Worm (Caenorhabditis elegans): ENCODE results near the gene srh-113.

srh-113 gene

DNA sequence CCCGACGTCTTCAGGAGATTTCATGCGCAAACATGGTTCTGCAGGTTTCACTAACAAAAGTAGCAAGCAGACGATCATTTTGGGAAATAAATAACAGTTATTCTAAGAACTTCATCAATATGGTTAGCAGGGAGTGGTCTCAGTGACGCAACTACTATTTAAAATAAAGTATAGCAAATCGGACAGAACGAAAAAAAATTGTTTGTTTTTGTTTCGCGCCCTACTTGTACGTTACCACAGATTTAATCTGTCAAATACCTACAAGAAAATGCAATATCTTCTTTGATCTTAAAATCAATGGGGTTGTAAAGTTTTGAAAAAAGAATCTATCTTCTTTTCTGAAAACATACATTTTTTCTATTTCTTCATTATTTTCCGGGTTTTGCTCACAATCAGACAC lies 13.9 kb upstream of the srh-113 start, which contains the start of gene srz-96:
srz-96 (plus strand) TSS at position 301 of the 400 bp plus-strand sequence.
- TF ChIP-seq elt-3 (tag; optimal IDR thresholded peaks at IDR 0.05), result no peak
- no peak for TF ChIP-seq ztf-4 (tag; optimal IDR thresholded peaks at IDR 0.05)
- no peak for TF ChIP-seq gmeb-1 (tag; optimal IDR thresholded peaks at IDR 0.05)
- no peak for TF ChIP-seq lin-11 (tag; optimal IDR thresholded peaks at IDR 0.05)
- no peak for TF ChIP-seq nhr-77 (tag; optimal IDR thresholded peaks at IDR 0.05)
- no peak for TF ChIP-seq unc-55 (GFP tag; optimal IDR thresholded peaks at IDR 0.05)
- TF ChIP-seq unc-62 (GFP tag; optimal IDR thresholded peaks at IDR 0.05), result no peak
- TF ChIP-seq mdl-1 (tag; optimal IDR thresholded peaks at IDR 0.05), result no peak
- TF ChIP-seq F13H6.1 (tag; optimal IDR thresholded peaks at IDR 0.05), result no peak

ce11 chrV:17201847-17202246 lies 11.0 kb upstream of the srh-113 start, which contains the start of gene Y68A4A.10:
Gene Y68A4A.10 (plus strand): TSS chrV:17202147.
- TF ChIP-seq elt-3 (tag; optimal IDR thresholded peaks at IDR 0.05) (no peak), aly-2 (tag; optimal IDR thresholded peaks at IDR 0.05) (no peak), C34F6.9 (tag; optimal IDR thresholded peaks at IDR 0.05) (no peak)

DNA sequence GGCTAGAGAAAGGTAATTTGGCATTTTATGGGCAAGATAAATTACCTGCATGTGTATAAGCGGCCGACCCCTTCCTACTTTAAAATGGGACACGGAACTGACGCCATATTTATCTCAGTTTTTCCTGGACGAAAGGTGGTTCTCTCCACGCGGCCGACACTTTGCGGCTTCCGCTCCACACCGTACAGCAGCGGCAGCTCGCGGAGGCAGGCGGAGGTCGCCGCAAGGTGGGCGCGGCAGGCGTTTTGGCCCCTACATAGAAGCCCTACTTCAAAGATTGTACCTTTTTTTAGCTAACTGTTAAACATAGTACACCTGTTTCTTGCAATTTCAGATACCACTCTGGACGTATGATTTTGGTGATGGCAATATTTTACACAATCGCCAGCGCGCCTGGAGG lies 6.4 kb upstream of the srh-113 start:
- TF ChIP-seq nhr-12 (tag; optimal IDR thresholded peaks at IDR 0.05), result no peak
- TF ChIP-seq mdl-1 (tag; optimal IDR thresholded peaks at IDR 0.05), result no peak
- TF ChIP-seq mbf-1 (tag; optimal IDR thresholded peaks at IDR 0.05), result no peak

- no peak for TF ChIP-seq ama-1 (optimal IDR thresholded peaks at IDR 0.05)
- no peak for TF ChIP-seq ztf-1 (GFP tag; conservative IDR thresholded peaks at IDR 0.05)
- no peak for TF ChIP-seq zag-1 (tag; optimal IDR thresholded peaks at IDR 0.05)
- no peak for TF ChIP-seq sma-3 (GFP tag; optimal IDR thresholded peaks at IDR 0.05)
- no peak for TF ChIP-seq egl-27 (tag; optimal IDR thresholded peaks at IDR 0.05)
- no peak for TF ChIP-seq mdl-1 (tag; optimal IDR thresholded peaks at IDR 0.05)
- TF ChIP-seq nhr-23 (tag; optimal IDR thresholded peaks at IDR 0.05), result no peak
- TF ChIP-seq Y55F3AM.14 (GFP tag; optimal IDR thresholded peaks at IDR 0.05), result no peak
- TF ChIP-seq ZK546.5 (tag; optimal IDR thresholded peaks at IDR 0.05), result no peak
- no peak for TF ChIP-seq blmp-1 (tag; optimal IDR thresholded peaks at IDR 0.05; ENCODE audit: insufficient read depth)
- no peak for TF ChIP-seq sma-9 (GFP tag; optimal IDR thresholded peaks at IDR 0.05)
- TF ChIP-seq sma-9 (tag; optimal IDR thresholded peaks at IDR 0.05), result no peak
- no peak for TF ChIP-seq ceh-82 (tag; optimal IDR thresholded peaks at IDR 0.05)
- TF ChIP-seq nhr-12 (tag; optimal IDR thresholded peaks at IDR 0.05), result no peak
Observed at ce11 chrV:17208045-17208444, 4.8 kb upstream of the srh-113 start, which contains the start of gene Y68A4A.13. Gene Y68A4A.13 (minus strand): TSS chrV:17208145.

ce11 chrV:17211989-17212731 lies 683 bp upstream of the srh-113 start, which contains the start of gene srh-236:
Gene srh-236 (minus strand): TSS chrV:17212039.
- TF ChIP-seq nhr-23 (tag; optimal IDR thresholded peaks at IDR 0.05) (no peak), lin-13 (GFP tag; optimal IDR thresholded peaks at IDR 0.05) (no peak), lin-39 (tag; optimal IDR thresholded peaks at IDR 0.05) (no peak), nhr-237 (tag; optimal IDR thresholded peaks at IDR 0.05) (no peak), R02D3.7 (tag; optimal IDR thresholded peaks at IDR 0.05) (no peak), snpc-4 (tag; optimal IDR thresholded peaks at IDR 0.05) (no peak), lsy-2 (tag; optimal IDR thresholded peaks at IDR 0.05) (no peak), nhr-6 (tag; optimal IDR thresholded peaks at IDR 0.05) (no peak), mbf-1 (tag; optimal IDR thresholded peaks at IDR 0.05) (no peak), nhr-25 (tag; optimal IDR thresholded peaks at IDR 0.05) (no peak), zag-1 (tag; optimal IDR thresholded peaks at IDR 0.05) (no peak), egl-27 (tag; optimal IDR thresholded peaks at IDR 0.05) (no peak), F13H6.1 (tag; optimal IDR thresholded peaks at IDR 0.05) (no peak), skn-1 (tag; optimal IDR thresholded peaks at IDR 0.05) (no peak), unc-39 (tag; optimal IDR thresholded peaks at IDR 0.05) (no peak), mdl-1 (tag; optimal IDR thresholded peaks at IDR 0.05) (no peak), gmeb-1 (tag; optimal IDR thresholded peaks at IDR 0.05) (no peak), ztf-4 (tag; optimal IDR thresholded peaks at IDR 0.05) (no peak), nhr-12 (tag; optimal IDR thresholded peaks at IDR 0.05) (no peak)

All from whole organism, L2 larva.